Worm (Caenorhabditis elegans) whole organism, L1 larva: ENCODE measurements around the gene Y69E1A.8.

Experiments used
- ces-1 ChIP-seq: fragments of 150-350 bp; optimal IDR thresholded peaks from 2 replicates; lab custom pipeline; 2014; ENCODE audit warnings: missing biosample characterization, missing genetic modification reagents, missing genetic modification characterization
- lin-13 ChIP-seq: fragments of 150-350 bp; optimal IDR thresholded peaks from 2 replicates; lab custom pipeline; 2014; ENCODE audit warnings: missing biosample characterization, missing genetic modification reagents, missing genetic modification characterization
- nhr-11 ChIP-seq: fragments of 150-350 bp; optimal IDR thresholded peaks from 2 replicates; lab custom pipeline; 2014; ENCODE audit warnings: missing biosample characterization, missing genetic modification characterization
- nhr-12 ChIP-seq: sonication (generic microtip); optimal IDR thresholded peaks from 2 replicates; lab custom pipeline; 2017; ENCODE audit warnings: missing biosample characterization, missing genetic modification characterization

DNA sequence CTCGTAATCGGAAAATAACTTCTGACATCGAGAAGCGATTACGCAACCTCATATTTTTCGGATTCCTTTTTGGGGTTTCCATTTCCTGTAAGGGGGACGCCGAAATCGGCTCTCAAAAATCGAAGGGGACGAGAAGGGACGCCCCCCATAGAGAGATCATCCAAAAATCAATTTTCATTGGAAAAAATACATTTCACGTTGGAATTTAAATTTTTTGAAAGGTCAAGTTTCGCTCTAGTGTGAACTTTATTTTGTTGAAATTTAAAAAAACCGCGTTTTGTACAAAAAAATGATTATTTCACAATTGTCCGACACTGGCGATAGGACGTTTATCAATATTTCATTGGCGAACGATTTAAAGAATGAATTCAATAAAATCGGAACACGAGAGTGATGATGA lies 14.4 kb upstream of the Y69E1A.8 start, which contains the start of gene Y69E1A.3:
- no peak for TF ChIP-seq nhr-12
- no peak for TF ChIP-seq ces-1
- TF ChIP-seq nhr-11 (tag; lab: Kevin White, UChicago), result no peak
- TF ChIP-seq lin-13, result no peak
